Fruit fly (Drosophila melanogaster) whole organism, prepupa: Measurements from ENCODE around the gene sti.

Experiments
- CG16779 ChIP-seq: fragments of 200-800 bp; sonication (Bioruptor generic); optimal IDR thresholded peaks from 3 replicates; lab custom pipeline; 2017; ENCODE audit warnings: missing biosample characterization, mild to moderate bottlenecking, missing genetic modification characterization
- CG6854 ChIP-seq: fragments of 200-800 bp; sonication (Bioruptor generic); optimal IDR thresholded peaks from 2 replicates; lab custom pipeline; 2017; ENCODE audit warnings: missing biosample characterization, mild to moderate bottlenecking, missing genetic modification characterization
- Gug ChIP-seq: fragments of 200-800 bp; sonication (Bioruptor generic); IDR thresholded peaks from 2 replicates; pipeline ENCODE4 v1.3.6; 2022; ENCODE audit warnings: missing biosample characterization, missing genetic modification characterization
- Hr4 ChIP-seq: fragments of 200-800 bp; sonication (Bioruptor generic); optimal IDR thresholded peaks from 3 replicates; lab custom pipeline; 2016; ENCODE audit warnings: missing biosample characterization, missing genetic modification characterization
- OdsH ChIP-seq: fragments of 200-800 bp; sonication (Bioruptor generic); optimal IDR thresholded peaks from 3 replicates; lab custom pipeline; 2016; ENCODE audit warnings: missing biosample characterization, missing genetic modification characterization
- Smox ChIP-seq: fragments of 200-800 bp; sonication (Bioruptor generic); optimal IDR thresholded peaks from 3 replicates; lab custom pipeline; 2016; ENCODE audit warnings: missing biosample characterization, missing genetic modification characterization
- Sox102F ChIP-seq: fragments of 200-800 bp; sonication (Bioruptor generic); optimal IDR thresholded peaks from 2 replicates; lab custom pipeline; 2016; ENCODE audit warnings: missing biosample characterization, mild to moderate bottlenecking, missing genetic modification characterization
- acj6 ChIP-seq: fragments of 200-800 bp; sonication (Bioruptor generic); optimal IDR thresholded peaks from 3 replicates; lab custom pipeline; 2016; ENCODE audit warnings: missing biosample characterization, missing genetic modification characterization
- fd85E ChIP-seq: fragments of 200-800 bp; sonication (Bioruptor generic); optimal IDR thresholded peaks from 3 replicates; lab custom pipeline; 2016; ENCODE audit warnings: missing biosample characterization, missing genetic modification characterization

DNA sequence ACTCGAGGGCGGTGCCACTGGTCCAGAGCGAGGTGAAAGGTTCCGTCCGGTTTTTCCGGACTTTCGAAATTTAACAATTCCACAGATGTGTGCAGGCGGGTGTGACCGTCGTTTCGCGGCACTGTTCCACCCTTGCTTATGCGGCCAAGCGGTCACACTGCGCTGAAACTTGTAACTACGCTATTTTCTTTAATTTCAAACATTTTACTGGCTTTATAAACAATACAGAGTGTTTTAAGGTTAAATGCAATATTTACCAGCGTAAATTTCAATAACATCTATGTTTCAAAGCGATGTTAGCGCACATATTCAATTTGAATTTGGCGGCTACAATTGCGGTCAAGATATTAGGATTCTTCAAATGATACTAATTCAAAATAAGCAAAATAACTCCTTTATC is 15.4 kb upstream of the sti start, which contains the start of gene nst:
- TF ChIP-seq Hr4, result no peak
- TF ChIP-seq OdsH (GFP tag; lab: Kevin White, UChicago), result peak; percentile 3
- no peak for TF ChIP-seq fd85E (GFP tag; lab: Kevin White, UChicago)
- peak; percentile 2 for TF ChIP-seq acj6 (GFP tag; lab: Kevin White, UChicago)
- TF ChIP-seq Sox102F, result no peak
- no peak for TF ChIP-seq Gug (GFP tag; lab: Robert Waterston, UW)
- no peak for TF ChIP-seq CG6854 (GFP tag; lab: Kevin White, UChicago)
- TF ChIP-seq Smox (GFP tag; lab: Kevin White, UChicago), result no peak
- no peak for TF ChIP-seq CG16779 (tag; lab: Kevin White, UChicago)
